Worm (Caenorhabditis elegans) whole organism, L3 larva: Measurements from ENCODE around the gene ZK177.1.

Experiments used
- ZK546.5 ChIP-seq: sonication (generic microtip); optimal IDR thresholded peaks from 2 replicates; lab custom pipeline; 2017; ENCODE audit warnings: missing biosample characterization, missing genetic modification characterization
- nhr-237 ChIP-seq: fragments of 150-350 bp; optimal IDR thresholded peaks from 2 replicates; lab custom pipeline; 2014; ENCODE audit warnings: missing biosample characterization, missing genetic modification characterization
- nhr-25 ChIP-seq: sonication (generic microtip); optimal IDR thresholded peaks from 2 replicates; lab custom pipeline; 2017; ENCODE audit warnings: missing biosample characterization, missing genetic modification characterization
- nhr-77 ChIP-seq: fragments of 150-350 bp; optimal IDR thresholded peaks from 2 replicates; lab custom pipeline; 2014; ENCODE audit warnings: missing biosample characterization, missing genetic modification characterization
- pha-4 ChIP-seq: fragments of 150-350 bp; optimal IDR thresholded peaks from 2 replicates; lab custom pipeline; 2014; ENCODE audit warnings: missing biosample characterization, missing genetic modification reagents, missing genetic modification characterization
- pqm-1 ChIP-seq: fragments of 150-350 bp; optimal IDR thresholded peaks from 2 replicates; lab custom pipeline; 2017; ENCODE audit warnings: missing biosample characterization, missing genetic modification characterization, inconsistent platforms
- snpc-4 ChIP-seq: fragments of 150-350 bp; optimal IDR thresholded peaks from 2 replicates; lab custom pipeline; 2014; ENCODE audit warnings: missing biosample characterization, missing genetic modification characterization
- tbx-2 ChIP-seq: sonication (generic microtip); optimal IDR thresholded peaks from 2 replicates; lab custom pipeline; 2016; ENCODE audit warnings: mild to moderate bottlenecking, missing genetic modification characterization, missing compliant biosample characterization

ce11 chrII:5554317-5554716 is 26.4 kb downstream of the ZK177.1 start, which contains the start of gene ins-12:
- TF ChIP-seq nhr-237 (tag; lab: Kevin White, UChicago) (no peak), pqm-1 (no peak), nhr-25 (tag; lab: Kevin White, UChicago) (no peak), pha-4 (tag; lab: Kevin White, UChicago) (no peak), snpc-4 (tag; lab: Kevin White, UChicago) (no peak), tbx-2 (tag; lab: Kevin White, UChicago) (no peak), ZK546.5 (tag; lab: Kevin White, UChicago) (no peak), nhr-77 (no peak)
